Worm (Caenorhabditis elegans) whole organism, L3 larva: ENCODE results near the gene F27C8.2.

ENCODE experiments used
- ZK546.5 ChIP-seq: sonication (generic microtip); optimal IDR thresholded peaks from 2 replicates; lab custom pipeline; 2017; ENCODE audit warnings: missing biosample characterization, missing genetic modification characterization
- ama-1 ChIP-seq: fragments of 150-350 bp; optimal IDR thresholded peaks from 2 replicates; lab custom pipeline; 2018
- ceh-16 ChIP-seq: sonication (generic microtip); optimal IDR thresholded peaks from 2 replicates; lab custom pipeline; 2017; ENCODE audit warnings: missing biosample characterization, missing genetic modification characterization
- ceh-28 ChIP-seq: fragments of 150-350 bp; optimal IDR thresholded peaks from 2 replicates; lab custom pipeline; 2014; ENCODE audit warnings: missing biosample characterization, missing genetic modification reagents, missing genetic modification characterization
- ceh-82 ChIP-seq: fragments of 150-350 bp; optimal IDR thresholded peaks from 2 replicates; lab custom pipeline; 2014; ENCODE audit warnings: missing biosample characterization, missing genetic modification characterization
- egl-27 ChIP-seq: sonication (generic microtip); optimal IDR thresholded peaks from 4 replicates; lab custom pipeline; 2017; ENCODE audit warnings: missing biosample characterization, missing genetic modification reagents, missing genetic modification characterization
- egl-5 ChIP-seq: fragments of 150-350 bp; optimal IDR thresholded peaks from 2 replicates; lab custom pipeline; 2017; ENCODE audit warnings: missing biosample characterization, missing genetic modification reagents, missing genetic modification characterization, inconsistent platforms
- elt-1 ChIP-seq: fragments of 150-350 bp; optimal IDR thresholded peaks from 2 replicates; lab custom pipeline; 2014; ENCODE audit warnings: missing biosample characterization, missing genetic modification characterization
- elt-2 ChIP-seq: sonication (generic microtip); optimal IDR thresholded peaks from 2 replicates; lab custom pipeline; 2016; ENCODE audit warnings: missing genetic modification reagents, mild to moderate bottlenecking, missing genetic modification characterization, missing compliant biosample characterization
- eor-1 ChIP-seq, 2 experiments: fragments of 150-350 bp; optimal IDR thresholded peaks; 2 replicates each; lab custom pipeline; 2014 to 2018; ENCODE audit warnings: missing biosample characterization in 2 of 2, missing genetic modification characterization in 2 of 2
- fkh-2 ChIP-seq: fragments of 150-350 bp; optimal IDR thresholded peaks from 2 replicates; lab custom pipeline; 2014; ENCODE audit warnings: missing biosample characterization, missing genetic modification reagents, missing genetic modification characterization
- hmg-11 ChIP-seq: sonication (generic microtip); optimal IDR thresholded peaks from 2 replicates; lab custom pipeline; 2016; ENCODE audit warnings: missing genetic modification characterization, missing compliant biosample characterization
- jun-1 ChIP-seq: fragments of 150-350 bp; optimal IDR thresholded peaks from 2 replicates; lab custom pipeline; 2014; ENCODE audit warnings: missing biosample characterization, missing genetic modification reagents, missing genetic modification characterization
- lin-15B ChIP-seq: fragments of 150-350 bp; optimal IDR thresholded peaks from 2 replicates; lab custom pipeline; 2014; ENCODE audit warnings: missing biosample characterization, missing genetic modification characterization
- lin-39 ChIP-seq: fragments of 150-350 bp; optimal IDR thresholded peaks from 2 replicates; lab custom pipeline; 2018; ENCODE audit warnings: missing biosample characterization, missing genetic modification reagents, missing genetic modification characterization
- mdl-1 ChIP-seq: fragments of 150-350 bp; optimal IDR thresholded peaks from 2 replicates; lab custom pipeline; 2014; ENCODE audit warnings: missing biosample characterization, missing genetic modification characterization
- mml-1 ChIP-seq: fragments of 150-350 bp; sonication (generic microtip); optimal IDR thresholded peaks from 3 replicates; lab custom pipeline; 2014; ENCODE audit warnings: missing biosample characterization, missing genetic modification characterization
- nhr-11 ChIP-seq: fragments of 150-350 bp; optimal IDR thresholded peaks from 2 replicates; lab custom pipeline; 2014; ENCODE audit warnings: missing biosample characterization, missing genetic modification characterization
- nhr-12 ChIP-seq: fragments of 150-350 bp; optimal IDR thresholded peaks from 2 replicates; lab custom pipeline; 2014; ENCODE audit warnings: missing biosample characterization, missing genetic modification characterization
- nhr-23 ChIP-seq: fragments of 150-350 bp; optimal IDR thresholded peaks from 2 replicates; lab custom pipeline; 2014; ENCODE audit warnings: missing biosample characterization, missing genetic modification reagents, missing genetic modification characterization
- nhr-237 ChIP-seq: fragments of 150-350 bp; optimal IDR thresholded peaks from 2 replicates; lab custom pipeline; 2014; ENCODE audit warnings: missing biosample characterization, missing genetic modification characterization
- nhr-28 ChIP-seq: fragments of 150-350 bp; optimal IDR thresholded peaks from 2 replicates; lab custom pipeline; 2014; ENCODE audit warnings: missing biosample characterization, missing genetic modification characterization
- nhr-43 ChIP-seq: sonication (generic microtip); optimal IDR thresholded peaks from 2 replicates; lab custom pipeline; 2016; ENCODE audit warnings: mild to moderate bottlenecking, missing genetic modification characterization, missing compliant biosample characterization; ENCODE audit not compliant: poor library complexity, severe bottlenecking
- nhr-67 ChIP-seq: fragments of 150-350 bp; optimal IDR thresholded peaks from 2 replicates; lab custom pipeline; 2014; ENCODE audit warnings: missing biosample characterization, missing genetic modification characterization
- nhr-76 ChIP-seq: fragments of 150-350 bp; sonication (generic microtip); optimal IDR thresholded peaks from 5 replicates; lab custom pipeline; 2014; ENCODE audit warnings: missing biosample characterization, missing genetic modification characterization
- nhr-77 ChIP-seq: fragments of 150-350 bp; optimal IDR thresholded peaks from 2 replicates; lab custom pipeline; 2014; ENCODE audit warnings: missing biosample characterization, missing genetic modification characterization
- pha-4 ChIP-seq: fragments of 150-350 bp; optimal IDR thresholded peaks from 2 replicates; lab custom pipeline; 2014; ENCODE audit warnings: missing biosample characterization, missing genetic modification reagents, missing genetic modification characterization
- pqm-1 ChIP-seq: fragments of 150-350 bp; optimal IDR thresholded peaks from 2 replicates; lab custom pipeline; 2017; ENCODE audit warnings: missing biosample characterization, missing genetic modification characterization, inconsistent platforms
- skn-1 ChIP-seq: fragments of 150-350 bp; optimal IDR thresholded peaks from 2 replicates; lab custom pipeline; 2014; ENCODE audit warnings: missing biosample characterization, missing genetic modification characterization
- snpc-4 ChIP-seq: fragments of 150-350 bp; optimal IDR thresholded peaks from 2 replicates; lab custom pipeline; 2014; ENCODE audit warnings: missing biosample characterization, missing genetic modification characterization
- unc-62 ChIP-seq: fragments of 150-350 bp; sonication (generic microtip); optimal IDR thresholded peaks from 4 replicates; lab custom pipeline; 2014; ENCODE audit warnings: missing biosample characterization, missing genetic modification reagents, missing genetic modification characterization
- ztf-11 ChIP-seq: fragments of 150-350 bp; optimal IDR thresholded peaks from 2 replicates; lab custom pipeline; 2014; ENCODE audit warnings: missing biosample characterization, missing genetic modification characterization
- ztf-4 ChIP-seq: fragments of 150-350 bp; optimal IDR thresholded peaks from 2 replicates; lab custom pipeline; 2014; ENCODE audit warnings: missing biosample characterization, missing genetic modification characterization

Gene F27C8.2

ce11 chrIV:9580021-9580420, 16.1 kb upstream of the F27C8.2 start, which contains the start of gene npr-2:
npr-2 (minus strand) TSS chrIV:9580121.
- TF ChIP-seq nhr-28 (tag; lab: Kevin White, UChicago) (no peak), ZK546.5 (tag; lab: Kevin White, UChicago) (no peak), ceh-82 (no peak), egl-5 (tag; lab: Kevin White, UChicago) (no peak), ztf-4 (tag; lab: Kevin White, UChicago) (no peak), lin-39 (no peak), nhr-43 (tag; lab: Kevin White, UChicago) (no peak), mdl-1 (tag; lab: Kevin White, UChicago) (no peak), nhr-23 (tag; lab: Kevin White, UChicago) (no peak), ama-1 (lab: Kevin White, UChicago) (no peak), nhr-76 (tag; lab: Kevin White, UChicago) (no peak), lin-15B (tag; lab: Kevin White, UChicago) (no peak), nhr-67 (no peak), ceh-16 (no peak), hmg-11 (tag; lab: Kevin White, UChicago) (no peak), unc-62 (no peak), jun-1 (tag; lab: Kevin White, UChicago) (no peak), ztf-11 (no peak)

DNA sequence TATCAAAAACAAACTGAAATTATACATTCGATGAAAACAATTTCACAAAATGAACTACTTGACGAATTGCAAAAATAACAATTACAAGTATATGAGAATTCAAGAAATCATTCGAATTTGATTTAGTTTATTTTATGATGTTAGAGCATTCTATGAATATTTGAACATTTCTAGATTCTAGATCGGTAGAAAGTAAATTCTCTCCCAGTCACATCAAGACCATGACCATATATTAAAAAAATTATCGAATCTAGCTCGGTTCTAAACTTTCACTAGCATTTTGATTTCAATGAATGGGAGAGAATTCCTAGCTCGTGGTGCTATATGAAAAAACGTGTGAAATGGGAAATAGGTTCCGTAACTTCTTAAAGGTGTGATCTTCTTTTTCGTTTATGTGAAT, 11.8 kb upstream of the F27C8.2 start:
- no peak for TF ChIP-seq egl-5 (tag; lab: Kevin White, UChicago)
- no peak for TF ChIP-seq snpc-4 (tag; lab: Kevin White, UChicago)
- TF ChIP-seq mml-1 (tag; lab: Kevin White, UChicago): no peak
- TF ChIP-seq ztf-11: no peak
- TF ChIP-seq skn-1: no peak
- no peak for TF ChIP-seq pha-4 (tag; lab: Kevin White, UChicago)
- no peak for TF ChIP-seq nhr-11
- no peak for TF ChIP-seq elt-2 (tag; lab: Kevin White, UChicago)
- TF ChIP-seq lin-15B (tag; lab: Kevin White, UChicago): no peak
- no peak for TF ChIP-seq hmg-11 (tag; lab: Kevin White, UChicago)
- TF ChIP-seq ceh-28 (tag; lab: Kevin White, UChicago): no peak
- TF ChIP-seq ceh-82: no peak
- no peak for TF ChIP-seq elt-1

DNA sequence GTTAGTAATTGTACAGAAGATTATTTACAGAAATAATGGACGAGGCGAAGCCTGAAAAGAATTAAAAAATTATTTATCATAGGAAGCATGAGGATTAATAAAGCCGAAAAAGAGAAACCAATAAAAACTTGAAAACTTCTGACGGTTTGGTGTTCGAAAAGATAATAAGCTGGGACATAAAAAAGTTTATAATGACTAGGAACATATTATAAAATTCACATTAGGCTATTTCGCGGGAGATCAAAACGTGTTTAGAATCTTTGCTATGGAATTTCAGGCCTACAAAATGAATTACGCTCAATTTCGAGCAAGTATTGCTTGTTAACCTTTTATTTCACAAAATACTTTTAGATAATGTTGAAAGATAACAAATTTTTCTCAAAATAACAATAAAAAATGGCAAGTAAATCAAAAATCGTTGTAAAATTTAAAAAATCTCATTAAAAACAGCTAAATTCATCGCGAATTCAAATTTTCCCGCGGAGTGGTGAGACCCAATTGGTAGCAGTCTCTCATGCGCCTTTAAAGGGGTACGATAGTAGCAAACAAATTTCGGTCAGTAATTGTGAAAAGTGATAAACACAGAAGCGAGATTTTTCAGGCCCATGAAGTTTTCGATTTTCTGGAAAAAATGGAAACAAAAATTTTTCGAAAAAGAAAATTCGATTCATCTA, 7.2 kb upstream of the F27C8.2 start, which contains the start of gene trcs-1:
trcs-1 (minus strand) TSS at position 51 of the 674 bp plus-strand sequence.
- no peak for TF ChIP-seq skn-1
- no peak for TF ChIP-seq jun-1 (tag; lab: Kevin White, UChicago)
- TF ChIP-seq lin-39: no peak
- no peak for TF ChIP-seq nhr-11

ce11 chrIV:9592413-9592812, 3.7 kb upstream of the F27C8.2 start, which contains the start of gene pei-1:
pei-1 (minus strand) TSS chrIV:9592513.
- TF ChIP-seq mdl-1 (tag; lab: Kevin White, UChicago) (no peak), elt-1 (no peak), nhr-77 (tag; lab: Kevin White, UChicago) (no peak), nhr-237 (tag; lab: Kevin White, UChicago) (no peak), eor-1 (tag; optimal IDR thresholded peaks at IDR 0.05; lab: Kevin White, UChicago) (no peak), egl-5 (tag; lab: Kevin White, UChicago) (no peak), nhr-11 (no peak), jun-1 (tag; lab: Kevin White, UChicago) (no peak), lin-15B (tag; lab: Kevin White, UChicago) (no peak), nhr-67 (no peak)

ce11 chrIV:9593456-9593855, 2.7 kb upstream of the F27C8.2 start, which contains the start of gene spp-18:
spp-18 (plus strand) TSS chrIV:9593712.
- TF ChIP-seq egl-27 (tag; lab: Kevin White, UChicago) (no peak), pqm-1 (tag; lab: Kevin White, UChicago) (peak; percentile 56), elt-2 (tag; lab: Kevin White, UChicago) (peak; percentile 87), fkh-2 (no peak), nhr-12 (tag; lab: Kevin White, UChicago) (no peak), skn-1 (no peak), pha-4 (tag; lab: Kevin White, UChicago) (no peak)
